Fruit fly (Drosophila melanogaster) Kc167 (cell line): ENCODE results near the gene CG16890.

Experiments
- Sin3A ChIP-seq: fragments of >200 bp; optimal IDR thresholded peaks from 2 replicates; lab custom pipeline; 2018; ENCODE audit warnings: missing external identifiers
- psq ChIP-seq: fragments of >200 bp; optimal IDR thresholded peaks from 2 replicates; lab custom pipeline; 2017; ENCODE audit warnings: missing external identifiers

DNA sequence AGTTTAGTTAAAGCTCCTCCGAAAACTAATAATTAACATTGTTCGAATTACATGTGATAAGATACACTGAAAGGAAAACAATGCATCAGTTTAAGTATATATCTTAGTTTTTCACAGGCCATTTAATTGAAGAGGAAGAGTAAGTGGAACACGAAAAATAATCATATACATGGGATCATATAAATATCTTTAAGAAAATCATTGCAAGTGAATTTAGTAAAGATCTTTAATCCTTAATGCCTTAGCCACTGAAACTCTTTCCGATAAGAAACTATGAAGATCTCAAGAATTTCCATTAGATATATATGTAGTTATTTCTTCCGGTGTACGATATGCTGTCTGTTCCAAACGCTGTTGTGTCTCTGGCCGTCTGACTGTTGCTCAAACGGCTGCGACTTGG is 5.5 kb downstream of the CG16890 start:
- no peak for TF ChIP-seq Sin3A (lab: Kevin White, UChicago)
- TF ChIP-seq psq, result no peak
